Worm (Caenorhabditis elegans) whole organism, L3 larva: ENCODE data around the gene mif-4.

Experiments used
- nhr-76 ChIP-seq: fragments of 150-350 bp; sonication (generic microtip); optimal IDR thresholded peaks from 5 replicates; lab custom pipeline; 2014; ENCODE audit warnings: missing biosample characterization, missing genetic modification characterization
- unc-62 ChIP-seq: fragments of 150-350 bp; sonication (generic microtip); optimal IDR thresholded peaks from 4 replicates; lab custom pipeline; 2014; ENCODE audit warnings: missing biosample characterization, missing genetic modification reagents, missing genetic modification characterization

DNA sequence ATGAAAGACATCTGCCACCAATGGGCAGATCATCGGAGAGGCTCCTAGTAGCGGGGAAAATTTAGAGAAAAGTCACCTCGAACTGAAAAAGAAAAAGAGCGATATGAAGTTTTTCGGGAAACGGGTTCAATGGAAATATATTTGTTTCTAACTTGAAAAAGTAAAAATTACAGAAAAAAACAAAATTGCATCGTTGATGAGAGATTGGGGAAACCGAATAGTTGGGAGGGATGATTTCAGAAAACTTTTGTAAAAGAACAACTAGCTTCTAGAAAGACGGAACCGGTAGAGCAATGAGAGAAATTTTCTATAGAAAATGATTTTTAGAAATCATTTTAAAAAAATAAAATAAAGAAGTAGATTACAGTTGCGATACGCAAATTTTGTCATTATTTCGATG is 42.6 kb upstream of the mif-4 start:
- no peak for TF ChIP-seq unc-62 (GFP tag; lab: Kevin White, UChicago)
- TF ChIP-seq nhr-76 (tag; lab: Kevin White, UChicago): no peak
